Worm (Caenorhabditis elegans) whole organism, mixed stage, embryonic: Measurements from ENCODE around the gene ajm-1.

ENCODE experiments used
- blmp-1 ChIP-seq: fragments of 150-350 bp; optimal IDR thresholded peaks from 2 replicates; lab custom pipeline; 2014; ENCODE audit warnings: missing biosample characterization, missing genetic modification characterization
- elt-1 ChIP-seq: sonication (generic microtip); optimal IDR thresholded peaks from 2 replicates; lab custom pipeline; 2017; ENCODE audit warnings: missing genetic modification characterization, mild to moderate bottlenecking, missing compliant biosample characterization, antibody characterized with exemption, moderate library complexity, borderline replicate concordance; ENCODE audit not compliant: insufficient read depth
- elt-3 ChIP-seq: fragments of 150-350 bp; optimal IDR thresholded peaks from 2 replicates; lab custom pipeline; 2014; ENCODE audit warnings: missing biosample characterization, missing genetic modification characterization
- lin-13 ChIP-seq: fragments of 150-350 bp; optimal IDR thresholded peaks from 2 replicates; lab custom pipeline; 2014; ENCODE audit warnings: missing biosample characterization, missing genetic modification characterization
- lsy-2 ChIP-seq: fragments of 150-350 bp; optimal IDR thresholded peaks from 2 replicates; lab custom pipeline; 2014; ENCODE audit warnings: missing biosample characterization, missing genetic modification characterization
- nhr-12 ChIP-seq: fragments of 150-350 bp; optimal IDR thresholded peaks from 2 replicates; lab custom pipeline; 2014; ENCODE audit warnings: missing biosample characterization, missing genetic modification characterization
- nhr-2 ChIP-seq: fragments of 150-350 bp; optimal IDR thresholded peaks from 2 replicates; lab custom pipeline; 2014; ENCODE audit warnings: missing biosample characterization, missing genetic modification characterization
- nhr-237 ChIP-seq: fragments of 150-350 bp; optimal IDR thresholded peaks from 2 replicates; lab custom pipeline; 2014; ENCODE audit warnings: missing biosample characterization, missing genetic modification characterization
- nhr-28 ChIP-seq: fragments of 150-350 bp; optimal IDR thresholded peaks from 2 replicates; lab custom pipeline; 2014; ENCODE audit warnings: missing biosample characterization, missing genetic modification characterization
- pha-4 ChIP-seq: fragments of 150-350 bp; optimal IDR thresholded peaks from 2 replicates; lab custom pipeline; 2018; ENCODE audit warnings: missing biosample characterization, missing genetic modification reagents, missing genetic modification characterization
- sptf-1 ChIP-seq: sonication (generic microtip); optimal IDR thresholded peaks from 2 replicates; lab custom pipeline; 2017; ENCODE audit warnings: mild to moderate bottlenecking, missing genetic modification characterization, moderate library complexity, missing compliant biosample characterization
- unc-39 ChIP-seq: fragments of 150-350 bp; optimal IDR thresholded peaks from 2 replicates; lab custom pipeline; 2014; ENCODE audit warnings: missing biosample characterization, missing genetic modification characterization
- unc-62 ChIP-seq: fragments of 150-350 bp; optimal IDR thresholded peaks from 2 replicates; lab custom pipeline; 2014; ENCODE audit warnings: missing biosample characterization, missing genetic modification reagents, missing genetic modification characterization
- ztf-11 ChIP-seq: fragments of 150-350 bp; optimal IDR thresholded peaks from 2 replicates; lab custom pipeline; 2014; ENCODE audit warnings: missing biosample characterization, missing genetic modification characterization

DNA sequence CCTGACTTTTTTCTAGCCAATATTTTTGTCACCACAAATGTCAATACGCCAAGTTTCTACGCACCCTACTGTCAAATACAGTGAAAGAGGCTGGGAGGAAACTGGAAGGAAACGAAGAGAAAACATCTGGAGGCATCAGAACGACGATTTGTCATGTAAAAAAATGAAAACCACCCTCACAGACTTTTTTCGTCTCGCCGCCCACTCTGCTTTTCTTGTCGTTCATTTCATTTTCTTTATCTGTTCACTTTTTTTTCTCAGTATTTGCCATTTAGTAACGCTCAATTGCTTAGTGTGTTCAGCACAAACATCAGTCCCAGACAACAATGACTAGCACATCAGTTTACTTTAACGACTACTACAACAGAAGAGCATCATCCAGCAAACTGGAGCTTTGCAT, 63.1 kb downstream of the ajm-1 start, which contains the start of gene B0563.5:
- no peak for TF ChIP-seq nhr-12 (tag; lab: Kevin White, UChicago)
- TF ChIP-seq unc-62 (GFP tag; lab: Kevin White, UChicago), result no peak
- no peak for TF ChIP-seq ztf-11 (tag; lab: Kevin White, UChicago)
- no peak for TF ChIP-seq unc-39 (tag; lab: Kevin White, UChicago)
- TF ChIP-seq nhr-237 (tag; lab: Kevin White, UChicago), result no peak
- no peak for TF ChIP-seq elt-1 (tag; lab: Kevin White, UChicago)
- TF ChIP-seq pha-4, result no peak
- no peak for TF ChIP-seq lsy-2
- no peak for TF ChIP-seq elt-3 (tag; lab: Kevin White, UChicago)
- no peak for TF ChIP-seq lin-13
- TF ChIP-seq nhr-28 (tag; lab: Kevin White, UChicago), result no peak
- TF ChIP-seq sptf-1 (tag; lab: Kevin White, UChicago), result no peak
- no peak for TF ChIP-seq blmp-1
- no peak for TF ChIP-seq nhr-2 (tag; lab: Kevin White, UChicago)
